Worm (Caenorhabditis elegans) whole organism, midembryonic: ENCODE results near the gene C18G1.8.

Experiments used
- T22C8.4 ChIP-seq: fragments of 200-800 bp; sonication (Bioruptor generic); IDR thresholded peaks from 2 replicates; pipeline ENCODE4 v1.3.6; 2022; ENCODE audit warnings: missing genetic modification characterization, missing compliant biosample characterization
- cog-1 ChIP-seq: sonication (generic microtip); optimal IDR thresholded peaks from 2 replicates; lab custom pipeline; 2016; ENCODE audit warnings: missing genetic modification characterization, missing compliant biosample characterization
- flt-1 ChIP-seq: fragments of 200-800 bp; sonication (Bioruptor generic); IDR thresholded peaks from 2 replicates; pipeline ENCODE4 v1.3.6; 2022; ENCODE audit warnings: missing genetic modification characterization, missing compliant biosample characterization
- klf-2 ChIP-seq: fragments of 200-800 bp; sonication (Bioruptor generic); conservative IDR thresholded peaks from 2 replicates; pipeline ENCODE4 v1.3.6; 2022; ENCODE audit warnings: missing genetic modification reagents, missing genetic modification characterization, missing compliant biosample characterization
- med-1 ChIP-seq: sonication (generic microtip); optimal IDR thresholded peaks from 2 replicates; lab custom pipeline; 2017; ENCODE audit warnings: missing genetic modification characterization, mild to moderate bottlenecking, missing compliant biosample characterization, antibody characterized with exemption, missing genetic modification reagents; ENCODE audit not compliant: insufficient read depth
- ref-1 ChIP-seq: fragments of 200-800 bp; sonication (Bioruptor generic); conservative IDR thresholded peaks from 2 replicates; pipeline ENCODE4 v1.3.6; 2022; ENCODE audit warnings: missing genetic modification reagents, missing genetic modification characterization, missing compliant biosample characterization
- ztf-29 ChIP-seq: fragments of 200-800 bp; sonication (Bioruptor generic); IDR thresholded peaks from 2 replicates; pipeline ENCODE4 v1.3.6; 2022; ENCODE audit warnings: missing genetic modification reagents, missing genetic modification characterization, missing compliant biosample characterization

ce11 chrV:4800794-4801193 lies 34.4 kb upstream of the C18G1.8 start, which contains the start of gene R02F11.1:
- TF ChIP-seq ztf-29 (GFP tag; lab: Robert Waterston, UW), result no peak
- TF ChIP-seq med-1 (GFP tag; lab: Kevin White, UChicago), result no peak
- TF ChIP-seq klf-2 (GFP tag; lab: Robert Waterston, UW), result no peak
- no peak for TF ChIP-seq T22C8.4 (GFP tag; lab: Robert Waterston, UW)
- no peak for TF ChIP-seq ref-1 (GFP tag; lab: Robert Waterston, UW)
- TF ChIP-seq flt-1 (GFP tag; lab: Robert Waterston, UW), result no peak
- no peak for TF ChIP-seq cog-1 (tag; lab: Kevin White, UChicago)
